Fruit fly (Drosophila melanogaster) whole organism, prepupa: ENCODE data around the gene CG5715.

Source experiments
- Blimp-1 ChIP-seq: fragments of 200-800 bp; sonication (Bioruptor generic); optimal IDR thresholded peaks from 3 replicates; lab custom pipeline; 2017; ENCODE audit warnings: missing biosample characterization, missing genetic modification characterization, mild to moderate bottlenecking, moderate library complexity, missing genetic modification reagents
- CG10631 ChIP-seq: fragments of 200-800 bp; sonication (Bioruptor generic); optimal IDR thresholded peaks from 2 replicates; lab custom pipeline; 2016; ENCODE audit warnings: missing biosample characterization, missing genetic modification characterization
- CG10669 ChIP-seq: fragments of 200-800 bp; sonication (Bioruptor generic); optimal IDR thresholded peaks from 3 replicates; lab custom pipeline; 2018; ENCODE audit warnings: missing biosample characterization, mild to moderate bottlenecking, missing genetic modification characterization, moderate library complexity
- CG11762 ChIP-seq: fragments of 200-800 bp; sonication (Bioruptor generic); optimal IDR thresholded peaks from 3 replicates; lab custom pipeline; 2016; ENCODE audit warnings: missing biosample characterization, missing genetic modification characterization; ENCODE audit not compliant: insufficient read depth
- CG15336 ChIP-seq: fragments of 200-800 bp; sonication (Bioruptor generic); IDR thresholded peaks from 2 replicates; pipeline ENCODE4 v1.3.6; 2022; ENCODE audit warnings: missing biosample characterization, missing genetic modification characterization
- CG16779 ChIP-seq: fragments of 200-800 bp; sonication (Bioruptor generic); optimal IDR thresholded peaks from 3 replicates; lab custom pipeline; 2017; ENCODE audit warnings: missing biosample characterization, mild to moderate bottlenecking, missing genetic modification characterization
- CG3032 ChIP-seq: fragments of 200-800 bp; optimal IDR thresholded peaks from 2 replicates; lab custom pipeline; 2019; ENCODE audit warnings: missing biosample characterization, mild to moderate bottlenecking, missing genetic modification characterization, moderate library complexity
- CG31627 ChIP-seq: fragments of 200-800 bp; sonication (Bioruptor generic); optimal IDR thresholded peaks from 3 replicates; lab custom pipeline; 2016; ENCODE audit warnings: missing biosample characterization, missing genetic modification characterization
- CG34406 ChIP-seq: fragments of 200-800 bp; sonication (Bioruptor generic); optimal IDR thresholded peaks from 3 replicates; lab custom pipeline; 2016; ENCODE audit warnings: missing biosample characterization, missing genetic modification characterization
- CG4318 ChIP-seq: fragments of 200-800 bp; sonication (Bioruptor generic); optimal IDR thresholded peaks from 3 replicates; lab custom pipeline; 2017; ENCODE audit warnings: missing biosample characterization, mild to moderate bottlenecking, missing genetic modification characterization
- CG6163 ChIP-seq: fragments of 200-800 bp; sonication (Bioruptor generic); IDR thresholded peaks from 3 replicates; pipeline ENCODE4 v1.3.6; 2022; ENCODE audit warnings: missing biosample characterization, missing genetic modification characterization
- CG6276 ChIP-seq: fragments of 200-800 bp; sonication (Bioruptor generic); optimal IDR thresholded peaks from 2 replicates; lab custom pipeline; 2017; ENCODE audit warnings: missing biosample characterization, mild to moderate bottlenecking, missing genetic modification characterization
- CG6854 ChIP-seq: fragments of 200-800 bp; sonication (Bioruptor generic); optimal IDR thresholded peaks from 2 replicates; lab custom pipeline; 2017; ENCODE audit warnings: missing biosample characterization, mild to moderate bottlenecking, missing genetic modification characterization
- CG7368 ChIP-seq: fragments of 200-800 bp; sonication (Bioruptor generic); optimal IDR thresholded peaks from 3 replicates; lab custom pipeline; 2016; ENCODE audit warnings: missing biosample characterization, missing genetic modification characterization
- CG8119 ChIP-seq: fragments of 200-800 bp; sonication (Bioruptor generic); IDR thresholded peaks from 3 replicates; pipeline ENCODE4 v1.3.6; 2022; ENCODE audit warnings: missing biosample characterization, missing genetic modification characterization
- CG8632 ChIP-seq: fragments of 200-800 bp; sonication (Bioruptor generic); optimal IDR thresholded peaks from 3 replicates; lab custom pipeline; 2016; ENCODE audit warnings: missing biosample characterization, missing genetic modification characterization
- Eip75B ChIP-seq: fragments of 200-800 bp; sonication (Bioruptor generic); optimal IDR thresholded peaks from 3 replicates; lab custom pipeline; 2016; ENCODE audit warnings: missing biosample characterization, missing genetic modification characterization
- Eip78C ChIP-seq: fragments of 200-800 bp; sonication (Bioruptor generic); peaks from one replicate; lab custom pipeline; 2016; ENCODE audit warnings: missing biosample characterization, missing genetic modification characterization
- Eip93F ChIP-seq: fragments of 200-800 bp; sonication (Bioruptor generic); optimal IDR thresholded peaks from 2 replicates; lab custom pipeline; 2016; ENCODE audit warnings: missing biosample characterization, mild to moderate bottlenecking, missing genetic modification characterization
- Ets96B ChIP-seq: fragments of 200-800 bp; optimal IDR thresholded peaks from 2 replicates; lab custom pipeline; 2019; ENCODE audit warnings: missing biosample characterization, mild to moderate bottlenecking, missing genetic modification characterization, moderate library complexity
- Hr38 ChIP-seq: sonication (Bioruptor generic); optimal IDR thresholded peaks from 2 replicates; lab custom pipeline; 2016; ENCODE audit warnings: missing biosample characterization, missing genetic modification characterization
- Hr39 ChIP-seq: fragments of 200-800 bp; sonication (Bioruptor generic); optimal IDR thresholded peaks from 2 replicates; lab custom pipeline; 2016; ENCODE audit warnings: missing biosample characterization, missing genetic modification characterization
- OdsH ChIP-seq: fragments of 200-800 bp; sonication (Bioruptor generic); optimal IDR thresholded peaks from 3 replicates; lab custom pipeline; 2016; ENCODE audit warnings: missing biosample characterization, missing genetic modification characterization
- Smox ChIP-seq: fragments of 200-800 bp; sonication (Bioruptor generic); optimal IDR thresholded peaks from 3 replicates; lab custom pipeline; 2016; ENCODE audit warnings: missing biosample characterization, missing genetic modification characterization
- Sox102F ChIP-seq: fragments of 200-800 bp; sonication (Bioruptor generic); optimal IDR thresholded peaks from 2 replicates; lab custom pipeline; 2016; ENCODE audit warnings: missing biosample characterization, mild to moderate bottlenecking, missing genetic modification characterization
- Sox14 ChIP-seq: fragments of 200-800 bp; sonication (Bioruptor generic); optimal IDR thresholded peaks from 3 replicates; lab custom pipeline; 2016; ENCODE audit warnings: missing biosample characterization, missing genetic modification characterization
- cyc ChIP-seq: fragments of 200-800 bp; sonication (Bioruptor generic); optimal IDR thresholded peaks from 3 replicates; lab custom pipeline; 2016; ENCODE audit warnings: missing biosample characterization, missing genetic modification characterization
- dac ChIP-seq: fragments of 200-800 bp; sonication (Bioruptor generic); optimal IDR thresholded peaks from 2 replicates; lab custom pipeline; 2017; ENCODE audit warnings: missing biosample characterization, mild to moderate bottlenecking, missing genetic modification characterization
- dsx ChIP-seq: fragments of 200-800 bp; optimal IDR thresholded peaks from 3 replicates; lab custom pipeline; 2019; ENCODE audit warnings: missing biosample characterization, mild to moderate bottlenecking, missing genetic modification characterization, moderate library complexity; ENCODE audit not compliant: poor library complexity, severe bottlenecking
- eg ChIP-seq: fragments of 200-800 bp; sonication (Bioruptor generic); IDR thresholded peaks from 3 replicates; pipeline ENCODE4 v1.3.6; 2022; ENCODE audit warnings: missing biosample characterization, missing genetic modification characterization
- fd59A ChIP-seq: fragments of 200-800 bp; sonication (Bioruptor generic); optimal IDR thresholded peaks from 2 replicates; lab custom pipeline; 2017; ENCODE audit warnings: missing biosample characterization, mild to moderate bottlenecking, missing genetic modification characterization, missing genetic modification reagents
- fkh ChIP-seq: fragments of 200-800 bp; sonication (Bioruptor generic); optimal IDR thresholded peaks from 3 replicates; lab custom pipeline; 2017; ENCODE audit warnings: missing biosample characterization, mild to moderate bottlenecking, missing genetic modification characterization, moderate library complexity
- lz ChIP-seq: fragments of 200-800 bp; sonication (Bioruptor generic); optimal IDR thresholded peaks from 3 replicates; lab custom pipeline; 2016; ENCODE audit warnings: missing biosample characterization, missing genetic modification characterization
- net ChIP-seq: fragments of 200-800 bp; sonication (Bioruptor generic); optimal IDR thresholded peaks from 3 replicates; lab custom pipeline; 2016; ENCODE audit warnings: missing biosample characterization, missing genetic modification characterization
- pdm3 ChIP-seq: fragments of 200-800 bp; sonication (Bioruptor generic); optimal IDR thresholded peaks from 3 replicates; lab custom pipeline; 2016; ENCODE audit warnings: missing biosample characterization, missing genetic modification characterization
- salr ChIP-seq, 2 experiments: fragments of 200-800 bp; sonication (Bioruptor generic); optimal IDR thresholded peaks; 3 replicates each; lab custom pipeline; 2016 to 2018; ENCODE audit warnings: missing biosample characterization in 2 of 2, missing genetic modification characterization in 2 of 2, mild to moderate bottlenecking in 1 of 2
- spab ChIP-seq: fragments of 200-800 bp; sonication (Bioruptor generic); optimal IDR thresholded peaks from 2 replicates; lab custom pipeline; 2017; ENCODE audit warnings: missing biosample characterization, mild to moderate bottlenecking, missing genetic modification characterization, missing genetic modification reagents
- svp ChIP-seq: fragments of 200-800 bp; sonication (Bioruptor generic); peaks from one replicate; lab custom pipeline; 2016; ENCODE audit warnings: missing biosample characterization, missing genetic modification characterization
- topi ChIP-seq: fragments of 200-800 bp; sonication (Bioruptor generic); optimal IDR thresholded peaks from 3 replicates; lab custom pipeline; 2016; ENCODE audit warnings: missing biosample characterization, missing genetic modification characterization
- vri ChIP-seq: fragments of 200-800 bp; sonication (Bioruptor generic); optimal IDR thresholded peaks from 3 replicates; lab custom pipeline; 2016; ENCODE audit warnings: missing biosample characterization, mild to moderate bottlenecking, missing genetic modification characterization

The CG5715 gene

DNA sequence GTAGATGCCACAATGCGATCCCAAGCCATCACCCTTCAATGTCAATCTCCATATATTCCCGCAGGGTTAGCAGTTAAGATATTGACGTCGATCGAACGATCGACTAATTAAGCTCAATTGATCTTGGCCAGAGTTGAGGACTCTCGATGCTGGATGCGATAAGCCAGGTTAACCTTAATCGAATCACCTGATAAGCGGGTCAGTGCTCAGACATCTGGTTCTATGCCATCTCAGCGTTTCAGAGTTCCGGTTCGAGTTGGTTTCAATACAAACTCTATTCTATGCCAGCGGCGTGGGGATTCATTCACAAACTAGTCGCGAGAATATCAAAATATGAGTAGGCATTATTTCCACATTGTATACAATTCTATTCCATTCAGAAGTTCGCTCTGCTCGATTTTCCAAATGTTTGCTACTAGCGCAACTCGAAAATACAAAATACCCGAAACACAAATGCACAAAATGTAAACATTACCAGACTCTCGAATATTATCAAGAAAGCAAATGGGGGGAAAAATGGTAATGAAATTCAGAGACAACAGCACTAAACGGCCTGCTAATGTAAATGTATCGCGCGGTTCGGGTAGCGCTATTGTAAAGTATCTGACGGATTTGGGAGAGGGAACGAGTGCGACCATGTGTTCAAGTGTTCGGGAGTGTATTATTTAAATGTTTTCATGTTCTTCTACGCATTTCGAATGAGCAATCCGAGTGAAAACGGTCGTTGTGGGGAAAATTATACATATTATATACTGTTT is 11.5 kb downstream of the CG5715 start:
- peak; percentile 80 for TF ChIP-seq svp (GFP tag; lab: Kevin White, UChicago)
- TF ChIP-seq fkh (GFP tag; lab: Kevin White, UChicago), result peak; percentile 52
- no peak for TF ChIP-seq dsx (GFP tag; lab: Kevin White, UChicago)

DNA sequence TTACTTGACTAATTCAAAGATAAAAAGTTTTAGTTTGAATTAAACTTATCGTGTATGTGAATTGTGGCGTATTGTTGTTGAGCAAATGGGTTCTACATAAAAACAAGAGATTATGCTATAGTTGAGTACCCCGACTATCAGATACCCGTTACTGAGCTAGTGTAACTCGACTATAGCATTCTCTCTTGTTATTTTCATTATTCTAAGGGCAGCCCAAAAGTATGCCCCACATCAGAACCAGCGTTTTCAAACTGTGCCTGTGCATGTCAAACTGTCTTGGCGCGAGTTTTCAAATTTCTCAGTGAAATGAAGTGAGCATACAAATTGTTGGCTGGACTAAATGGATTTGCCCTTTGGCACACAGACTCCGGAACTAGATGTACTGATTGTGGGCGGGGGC is 14.9 kb downstream of the CG5715 start, which contains the start of gene shps:
Gene shps, plus strand, starts transcription at position 282 of the 400 bp plus-strand sequence.
- TF ChIP-seq svp (GFP tag; lab: Kevin White, UChicago) (peak; percentile 40), Hr38 (no peak)

- TF ChIP-seq CG6854 (GFP tag; lab: Kevin White, UChicago), result no peak
- no peak for TF ChIP-seq CG8119 (GFP tag; lab: Robert Waterston, UW)
- no peak for TF ChIP-seq Smox
- TF ChIP-seq vri (GFP tag; lab: Kevin White, UChicago), result peak; percentile 69
- no peak for TF ChIP-seq OdsH (GFP tag; lab: Kevin White, UChicago)
- TF ChIP-seq eg (GFP tag; lab: Robert Waterston, UW), result no peak
- TF ChIP-seq CG31627 (GFP tag; lab: Kevin White, UChicago), result no peak
Measured at dm6 chr3R:24278738-24279137, 15.5 kb downstream of the CG5715 start.

DNA sequence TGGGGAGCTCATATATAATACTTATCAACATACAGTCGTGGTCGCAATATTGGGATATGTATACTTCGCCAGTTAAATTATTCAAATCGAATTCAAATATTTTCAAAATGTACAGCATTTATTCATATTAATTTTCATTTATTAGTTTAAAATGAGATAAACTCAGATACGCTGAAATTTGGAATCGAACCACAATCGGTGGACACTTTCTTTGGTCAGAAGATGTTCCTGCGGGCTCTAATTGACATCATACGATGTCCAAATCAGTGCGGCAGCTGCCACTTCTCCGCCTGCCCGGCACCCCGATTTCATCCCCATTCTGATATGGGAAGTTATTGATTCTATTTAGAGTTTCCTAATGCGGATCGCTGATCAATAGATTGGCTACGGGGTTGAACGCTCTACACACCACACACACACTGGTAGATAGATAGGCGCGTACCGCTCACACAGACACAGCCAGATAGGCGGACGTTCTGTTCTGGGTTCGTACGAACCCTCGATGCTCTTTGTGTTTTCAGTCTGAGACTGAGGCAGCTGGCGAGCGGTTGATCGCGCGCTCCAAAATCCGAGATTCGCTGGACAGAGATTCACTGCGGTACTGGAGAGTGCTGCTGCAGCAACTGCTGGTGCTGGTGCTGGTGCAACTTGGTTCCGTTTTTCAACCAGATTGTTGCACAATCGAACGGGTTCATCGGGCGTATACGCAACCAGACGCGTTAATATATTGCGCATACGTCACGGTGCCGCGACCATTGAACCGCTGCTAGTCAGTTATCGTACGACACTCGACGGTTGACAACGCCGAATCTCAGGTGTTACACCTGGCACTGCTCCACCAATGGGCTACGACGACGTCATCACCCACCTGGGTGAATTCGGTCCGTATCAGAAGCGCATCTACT is 17.8 kb downstream of the CG5715 start, which contains the start of gene Orct:
Gene Orct, plus strand, starts transcription at position 157 of the 905 bp plus-strand sequence.
- TF ChIP-seq lz (GFP tag; lab: Kevin White, UChicago) (peak; percentile 65), CG3032 (tag; lab: Kevin White, UChicago) (peak; percentile 60), cyc (GFP tag; lab: Kevin White, UChicago) (peak; percentile 50), Sox14 (GFP tag; lab: Kevin White, UChicago) (peak; percentile 73), net (peak; percentile 50), fkh (GFP tag; lab: Kevin White, UChicago) (peak; percentile 68), Eip93F (peak; percentile 35), Hr39 (GFP tag; lab: Kevin White, UChicago) (peak; percentile 60), CG6854 (GFP tag; lab: Kevin White, UChicago) (no peak), CG8632 (GFP tag; lab: Kevin White, UChicago) (peak; percentile 61), salr (GFP tag; optimal IDR thresholded peaks at IDR 0.05; lab: Kevin White, UChicago) (peak; percentile 17 to 24), CG10669 (GFP tag; lab: Kevin White, UChicago) (peak; percentile 56), CG15336 (GFP tag; lab: Robert Waterston, UW) (no peak), Eip75B (GFP tag; lab: Kevin White, UChicago) (peak; percentile 64), topi (GFP tag; lab: Kevin White, UChicago) (peak; percentile 71), pdm3 (peak; percentile 71), CG8119 (GFP tag; lab: Robert Waterston, UW) (peak; percentile 52; the same call in 2 of the 3 replicates), svp (GFP tag; lab: Kevin White, UChicago) (peak; percentile 86), CG10631 (GFP tag; lab: Kevin White, UChicago) (peak; percentile 57), CG4318 (GFP tag; lab: Kevin White, UChicago) (peak; percentile 52), OdsH (GFP tag; lab: Kevin White, UChicago) (peak; percentile 57), Blimp-1 (GFP tag; lab: Kevin White, UChicago) (peak; percentile 44), Ets96B (tag; lab: Kevin White, UChicago) (peak; percentile 60), Eip78C (GFP tag; lab: Kevin White, UChicago) (peak; percentile 90), Smox (peak; percentile 60), CG6163 (GFP tag; lab: Robert Waterston, UW) (peak; percentile 46; the same call in 2 of the 3 replicates), CG6276 (GFP tag; lab: Kevin White, UChicago) (peak; percentile 44), CG34406 (GFP tag; lab: Kevin White, UChicago) (peak; percentile 75), CG7368 (GFP tag; lab: Kevin White, UChicago) (peak; percentile 19), CG11762 (GFP tag; lab: Kevin White, UChicago) (peak; percentile 48), vri (GFP tag; lab: Kevin White, UChicago) (peak; percentile 89), fd59A (peak; percentile 44), Sox102F (GFP tag; lab: Kevin White, UChicago) (peak; percentile 76), dac (GFP tag; lab: Kevin White, UChicago) (peak; percentile 20), CG16779 (tag; lab: Kevin White, UChicago) (peak; percentile 37), spab (GFP tag; lab: Kevin White, UChicago) (peak; percentile 47)
